Fruit fly (Drosophila melanogaster): ENCODE measurements around the gene CREG.
A peak's percentile ranks its signal among the peaks of the same experiment; 100 is the strongest.

The CREG gene

dm6 chr3R:17385329-17386019 lies 9.0 kb downstream of the CREG start (continued):
- no peak for TF ChIP-seq hbn (GFP tag; IDR thresholded peaks at IDR 0.05; ENCODE audit: partially characterized antibody)
- peak; percentile 4 for TF ChIP-seq CG10431 (GFP tag; optimal IDR thresholded peaks at IDR 0.05)
- TF ChIP-seq CG8281 (tag; optimal IDR thresholded peaks at IDR 0.05): no peak
- peak; percentile 30 for TF ChIP-seq fd96Cb (tag; optimal IDR thresholded peaks at IDR 0.05)
- peak; percentile 90 for TF ChIP-seq sens (GFP tag)
- no peak for TF ChIP-seq cas (GFP tag; IDR thresholded peaks at IDR 0.05)
- TF ChIP-seq Rx (GFP tag; IDR thresholded peaks at IDR 0.05): no peak
- peak; percentile 21 for TF ChIP-seq zen (tag; optimal IDR thresholded peaks at IDR 0.05)
- TF ChIP-seq mam (GFP tag; optimal IDR thresholded peaks at IDR 0.05): peak; percentile 84
- peak; percentile 34 for TF ChIP-seq PHDP (tag; optimal IDR thresholded peaks at IDR 0.05)
- TF ChIP-seq CG12942 (GFP tag; optimal IDR thresholded peaks at IDR 0.05): peak; percentile 38
- no peak for TF ChIP-seq croc (GFP tag; conservative IDR thresholded peaks at IDR 0.05)
- peak; percentile 64; the same call in 1 of the 2 replicates for TF ChIP-seq lmd (GFP tag; IDR thresholded peaks at IDR 0.05)
- TF ChIP-seq Hr78 (GFP tag; optimal IDR thresholded peaks at IDR 0.05): no peak

- TF ChIP-seq gcm2 (GFP tag; optimal IDR thresholded peaks at IDR 0.05) (no peak), CG7987 (GFP tag; optimal IDR thresholded peaks at IDR 0.05) (no peak), bcd (GFP tag; optimal IDR thresholded peaks at IDR 0.05) (no peak), CG17361 (GFP tag; IDR thresholded peaks at IDR 0.05) (no peak), CG1792 (GFP tag; optimal IDR thresholded peaks at IDR 0.05) (no peak), Doc2 (GFP tag; IDR thresholded peaks at IDR 0.05) (no peak), CG1832 (GFP tag; optimal IDR thresholded peaks at IDR 0.05) (no peak), CG32767 (GFP tag; IDR thresholded peaks at IDR 0.05) (no peak), btn (GFP tag; optimal IDR thresholded peaks at IDR 0.05) (no peak), CG15601 (tag; optimal IDR thresholded peaks at IDR 0.05) (no peak), Ada2b (GFP tag; IDR thresholded peaks at IDR 0.05) (no peak), CG17186 (GFP tag; optimal IDR thresholded peaks at IDR 0.05) (no peak), CG17359 (tag; optimal IDR thresholded peaks at IDR 0.05) (no peak), crol (GFP tag; IDR thresholded peaks at IDR 0.05) (no peak), tap (tag; optimal IDR thresholded peaks at IDR 0.05) (no peak), CG12219 (GFP tag; optimal IDR thresholded peaks at IDR 0.05) (no peak), ash1 (GFP tag; optimal IDR thresholded peaks at IDR 0.05) (no peak), gsb (GFP tag; IDR thresholded peaks at IDR 0.05) (no peak), tgo (GFP tag; IDR thresholded peaks at IDR 0.05) (no peak), CG7928 (GFP tag; optimal IDR thresholded peaks at IDR 0.05) (no peak)
These were observed 12.5 kb downstream of the CREG start for dm6 chr3R:17381916-17382315.

dm6 chr3R:17379742-17380141 lies 14.7 kb downstream of the CREG start, which contains the start of gene lute:
lute (plus strand) TSS chr3R:17379944.
- TF ChIP-seq CG12769 (tag; optimal IDR thresholded peaks at IDR 0.05) (peak; percentile 7), CG8290 (GFP tag; optimal IDR thresholded peaks at IDR 0.05) (no peak), CG8290 (tag; optimal IDR thresholded peaks at IDR 0.05) (peak in 1 of 2 experiments; percentile 19), CG14710 (tag; optimal IDR thresholded peaks at IDR 0.05) (no peak), hkb (optimal IDR thresholded peaks at IDR 0.05) (no peak), hkb (GFP tag; IDR thresholded peaks at IDR 0.05) (peak; percentile 44; the same call in 1 of the 2 replicates), CG13894 (tag; optimal IDR thresholded peaks at IDR 0.05) (peak; percentile 42), Med (GFP tag) (peak; percentile 45), Hr51 (GFP tag; optimal IDR thresholded peaks at IDR 0.05) (no peak), CG13287 (GFP tag; IDR thresholded peaks at IDR 0.05; ENCODE audit: partially characterized antibody) (peak; percentile 12; the same call in 1 of the 2 replicates), CG12659 (GFP tag; optimal IDR thresholded peaks at IDR 0.05) (no peak), Deaf1 (tag; optimal IDR thresholded peaks at IDR 0.05) (peak; percentile 91), vvl (GFP tag; IDR thresholded peaks at IDR 0.05) (0 out of 2 replicates have a peak, but pooled peaks have one; percentile 13), CG10462 (GFP tag; optimal IDR thresholded peaks at IDR 0.05) (no peak), Jarid2 (GFP tag; optimal IDR thresholded peaks at IDR 0.05) (peak; percentile 41), so (GFP tag; IDR thresholded peaks at IDR 0.05) (0 out of 3 replicates have a peak, but pooled peaks have one; percentile 10)
